Fruit fly (Drosophila melanogaster): Measurements from ENCODE around the gene RpL30.

Gene RpL30

DNA sequence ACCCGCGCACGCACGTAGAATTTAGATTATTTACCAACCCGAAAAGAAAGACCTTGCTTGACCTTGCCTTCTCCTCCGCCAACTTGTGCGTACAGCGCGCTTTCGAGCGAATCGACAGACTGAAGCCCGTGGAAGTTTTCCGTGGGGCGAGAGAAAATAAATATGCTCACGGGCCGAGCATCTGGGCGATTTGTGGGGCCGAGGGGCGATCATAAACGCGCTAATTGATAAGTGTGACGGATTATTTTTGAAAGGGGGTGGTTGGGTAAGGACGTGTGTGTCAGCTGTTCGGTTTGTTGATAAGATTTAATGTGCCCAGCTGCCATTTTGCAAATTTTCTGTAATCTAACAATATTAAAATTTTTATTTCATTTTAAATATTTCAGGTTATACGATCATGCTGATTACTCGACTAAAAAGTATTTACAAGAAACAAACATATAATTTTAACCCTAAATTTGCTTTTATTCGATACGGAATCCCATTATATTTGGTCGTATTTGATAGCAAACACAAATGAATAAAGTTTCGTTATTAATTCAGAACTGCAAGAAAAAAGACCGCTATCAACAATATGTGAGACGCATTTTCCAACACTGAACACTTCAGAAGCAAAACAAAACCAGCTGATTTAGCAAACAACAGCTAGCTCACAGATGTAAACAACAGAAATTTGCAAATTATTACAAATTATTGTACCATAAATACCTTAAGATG is 34.9 kb downstream of the RpL30 start, which contains the start of the genes L2HGDH and CG10431 (continued):
- TF ChIP-seq ac (GFP tag; optimal IDR thresholded peaks at IDR 0.05) (no peak), onecut (GFP tag; IDR thresholded peaks at IDR 0.05) (no peak), HLHmδ (GFP tag; optimal IDR thresholded peaks at IDR 0.05) (no peak), hth (optimal IDR thresholded peaks at IDR 0.05) (no peak), lilli (GFP tag; optimal IDR thresholded peaks at IDR 0.05) (peak; percentile 67), Aef1 (GFP tag; IDR thresholded peaks at IDR 0.05) (no peak), Dp (GFP tag; optimal IDR thresholded peaks at IDR 0.05) (peak; percentile 44), CG6683 (GFP tag; optimal IDR thresholded peaks at IDR 0.05) (no peak), emc (GFP tag; optimal IDR thresholded peaks at IDR 0.05) (no peak), CG4617 (GFP tag; optimal IDR thresholded peaks at IDR 0.05; ENCODE audit: borderline replicate concordance) (no peak), YL-1 (GFP tag; optimal IDR thresholded peaks at IDR 0.05) (peak; percentile 52), Ravus (GFP tag; IDR thresholded peaks at IDR 0.05) (no peak), CG10543 (GFP tag; optimal IDR thresholded peaks at IDR 0.05) (peak; percentile 92), org-1 (GFP tag; optimal IDR thresholded peaks at IDR 0.05) (peak; percentile 1), kay (GFP tag; optimal IDR thresholded peaks at IDR 0.05) (peak; percentile 56), CG31441 (GFP tag; IDR thresholded peaks at IDR 0.05) (no peak; the same call in 1 of the 2 replicates), corto (GFP tag; optimal IDR thresholded peaks at IDR 0.05) (no peak), CG12942 (GFP tag; optimal IDR thresholded peaks at IDR 0.05) (peak; percentile 34), CG4328 (GFP tag; optimal IDR thresholded peaks at IDR 0.05) (peak; percentile 56), row (GFP tag; IDR thresholded peaks at IDR 0.05) (peak; percentile 77), Hr3 (GFP tag; optimal IDR thresholded peaks at IDR 0.05) (no peak), pfk (GFP tag; optimal IDR thresholded peaks at IDR 0.05) (peak; percentile 52), pzg (GFP tag; optimal IDR thresholded peaks at IDR 0.05) (peak; percentile 52), Lpt (GFP tag; optimal IDR thresholded peaks at IDR 0.05) (no peak), Side (GFP tag; optimal IDR thresholded peaks at IDR 0.05) (peak; percentile 7), CG32532 (GFP tag; IDR thresholded peaks at IDR 0.05) (peak; percentile 46), Med (GFP tag) (peak; percentile 91), ranshi (GFP tag; IDR thresholded peaks at IDR 0.05) (no peak; the same call in 1 of the 2 replicates), fd64A (GFP tag; optimal IDR thresholded peaks at IDR 0.05) (peak; percentile 21), BEAF-32 (GFP tag; optimal IDR thresholded peaks at IDR 0.05) (peak; percentile 52), CG13287 (GFP tag; IDR thresholded peaks at IDR 0.05; ENCODE audit: partially characterized antibody) (peak; percentile 34; the same call in 1 of the 2 replicates), CG1792 (GFP tag; optimal IDR thresholded peaks at IDR 0.05) (peak; percentile 5), Ada2b (GFP tag; IDR thresholded peaks at IDR 0.05) (no peak), CG16813 (GFP tag; IDR thresholded peaks at IDR 0.05; ENCODE audit: partially characterized antibody) (no peak; the same call in 2 of the 3 replicates), Fer2 (tag; optimal IDR thresholded peaks at IDR 0.05) (peak; percentile 60), Hmx (GFP tag; optimal IDR thresholded peaks at IDR 0.05) (peak; percentile 61), Rx (GFP tag; IDR thresholded peaks at IDR 0.05) (no peak), kni (GFP tag; optimal IDR thresholded peaks at IDR 0.05) (no peak), CG4360 (GFP tag; IDR thresholded peaks at IDR 0.05) (0 out of 2 replicates have a peak, but pooled peaks have one; percentile 19), CrebB (tag; optimal IDR thresholded peaks at IDR 0.05) (no peak), gsb-n (tag; optimal IDR thresholded peaks at IDR 0.05) (peak; percentile 88), ssp (GFP tag; IDR thresholded peaks at IDR 0.05) (no peak), Poxn (GFP tag; IDR thresholded peaks at IDR 0.05) (no peak), knrl (GFP tag; IDR thresholded peaks at IDR 0.05; ENCODE audit: partially characterized antibody) (peak; percentile 44; the same call in 1 of the 3 replicates), disco-r (GFP tag; optimal IDR thresholded peaks at IDR 0.05) (peak; percentile 34), abd-A (tag; optimal IDR thresholded peaks at IDR 0.05) (peak; percentile 94), shn (GFP tag; optimal IDR thresholded peaks at IDR 0.05) (no peak), HLH3B (GFP tag; IDR thresholded peaks at IDR 0.05) (no peak), sima (GFP tag; optimal IDR thresholded peaks at IDR 0.05) (no peak), Xbp1 (GFP tag; optimal IDR thresholded peaks at IDR 0.05) (peak; percentile 68)

All from whole organism, embryonic.